Worm (Caenorhabditis elegans) whole organism, midembryonic: ENCODE results near the gene nhr-275.

Source experiments
- cog-1 ChIP-seq: sonication (generic microtip); optimal IDR thresholded peaks from 2 replicates; lab custom pipeline; 2016; ENCODE audit warnings: missing genetic modification characterization, missing compliant biosample characterization
- flt-1 ChIP-seq: fragments of 200-800 bp; sonication (Bioruptor generic); IDR thresholded peaks from 2 replicates; pipeline ENCODE4 v1.3.6; 2022; ENCODE audit warnings: missing genetic modification characterization, missing compliant biosample characterization
- klf-2 ChIP-seq: fragments of 200-800 bp; sonication (Bioruptor generic); conservative IDR thresholded peaks from 2 replicates; pipeline ENCODE4 v1.3.6; 2022; ENCODE audit warnings: missing genetic modification reagents, missing genetic modification characterization, missing compliant biosample characterization
- med-1 ChIP-seq: sonication (generic microtip); optimal IDR thresholded peaks from 2 replicates; lab custom pipeline; 2017; ENCODE audit warnings: missing genetic modification characterization, mild to moderate bottlenecking, missing compliant biosample characterization, antibody characterized with exemption, missing genetic modification reagents; ENCODE audit not compliant: insufficient read depth
- tab-1 ChIP-seq: fragments of 200-800 bp; sonication (Bioruptor generic); IDR thresholded peaks from 2 replicates; pipeline ENCODE4 v1.3.6; 2022; ENCODE audit warnings: missing genetic modification characterization, missing compliant biosample characterization
- ztf-23 ChIP-seq: fragments of 200-800 bp; sonication (Bioruptor generic); IDR thresholded peaks from 2 replicates; pipeline ENCODE4 v1.3.6; 2022; ENCODE audit warnings: missing genetic modification reagents, missing genetic modification characterization, missing compliant biosample characterization

- TF ChIP-seq klf-2 (GFP tag; lab: Robert Waterston, UW) (no peak), tab-1 (GFP tag; lab: Robert Waterston, UW) (no peak), med-1 (GFP tag; lab: Kevin White, UChicago) (no peak), cog-1 (tag; lab: Kevin White, UChicago) (no peak), ztf-23 (GFP tag; lab: Robert Waterston, UW) (no peak), flt-1 (GFP tag; lab: Robert Waterston, UW) (no peak)
Measured at ce11 chrV:2264925-2265324, 1.9 kb downstream of the nhr-275 start.
